Fruit fly (Drosophila melanogaster) S2 (cell line): ENCODE results near the gene CG1640.

Source experiments
- CG8478 ChIP-seq: fragments of >200 bp; optimal IDR thresholded peaks from 2 replicates; lab custom pipeline; 2018
- CTCF ChIP-seq, 2 experiments: fragments of >200 bp; optimal IDR thresholded peaks; 2 replicates each; lab custom pipeline; 2018

Gene CG1640

DNA sequence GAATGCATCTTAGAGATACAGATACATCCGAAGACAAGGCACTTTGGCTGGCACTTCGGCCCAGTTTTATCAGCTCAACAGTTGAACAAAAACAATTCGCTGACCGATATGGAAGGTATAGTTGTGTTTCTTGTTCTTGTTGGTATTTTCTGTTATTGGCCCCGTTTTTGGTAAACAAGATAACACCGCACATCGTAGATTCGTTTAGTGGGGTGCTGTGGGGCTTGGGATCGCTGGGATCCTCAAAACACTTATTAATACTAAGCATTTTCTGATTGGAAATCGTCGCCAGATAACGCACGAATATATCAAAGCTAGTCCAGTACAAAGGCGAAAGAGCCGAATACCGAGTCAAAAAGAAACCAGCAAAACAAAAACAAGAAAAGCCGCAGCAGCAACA is 33.1 kb downstream of the CG1640 start:
- no peak for TF ChIP-seq CG8478 (lab: Kevin White, UChicago)
- no peak for TF ChIP-seq CTCF (optimal IDR thresholded peaks at IDR 0.05; lab: Kevin White, UChicago)

DNA sequence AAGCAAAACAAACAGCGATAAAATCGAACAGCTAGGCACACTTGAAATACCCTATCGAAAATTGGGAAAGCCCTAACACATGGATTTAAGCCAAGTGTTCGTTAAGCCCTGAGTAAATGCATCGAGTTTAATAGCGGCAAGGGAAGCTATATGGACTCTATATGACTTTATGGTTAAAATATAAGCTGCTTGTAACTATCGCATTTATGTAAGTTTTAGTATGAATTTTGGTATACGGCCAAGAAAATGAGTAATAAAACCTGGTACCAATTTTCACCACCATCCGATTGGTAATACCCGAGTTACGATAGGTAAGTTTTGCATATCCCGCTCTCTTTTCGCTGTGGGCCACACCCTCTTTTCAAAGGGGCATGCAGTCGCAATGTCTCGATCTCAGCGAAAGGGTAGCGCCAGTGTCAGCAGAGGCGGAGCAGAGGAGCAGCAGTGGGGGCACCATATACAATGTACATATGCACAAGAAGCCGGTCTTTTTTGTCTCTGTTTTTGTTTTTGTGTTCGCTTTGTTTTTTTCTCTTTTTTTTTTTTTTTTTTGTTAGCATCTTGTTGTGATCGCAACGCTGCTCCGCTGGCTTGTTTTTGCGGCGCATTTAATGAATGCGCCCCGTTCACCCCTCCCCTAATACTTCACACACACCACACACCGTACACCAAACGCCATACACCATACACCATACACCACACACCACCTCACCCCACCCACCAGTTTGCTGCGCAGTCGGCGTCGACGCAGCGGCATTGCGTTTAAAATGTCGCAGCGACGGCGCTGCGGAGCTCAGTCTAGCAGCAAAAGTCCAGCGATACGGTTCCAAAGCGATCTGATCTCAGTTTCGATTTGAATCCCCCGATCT is 33.8 kb downstream of the CG1640 start, which contains the start of gene GstT4:
GstT4 (plus strand) TSS at position 788 of the 869 bp plus-strand sequence.
- no peak for TF ChIP-seq CG8478 (lab: Kevin White, UChicago)
- no peak for TF ChIP-seq CTCF (optimal IDR thresholded peaks at IDR 0.05; lab: Kevin White, UChicago)

DNA sequence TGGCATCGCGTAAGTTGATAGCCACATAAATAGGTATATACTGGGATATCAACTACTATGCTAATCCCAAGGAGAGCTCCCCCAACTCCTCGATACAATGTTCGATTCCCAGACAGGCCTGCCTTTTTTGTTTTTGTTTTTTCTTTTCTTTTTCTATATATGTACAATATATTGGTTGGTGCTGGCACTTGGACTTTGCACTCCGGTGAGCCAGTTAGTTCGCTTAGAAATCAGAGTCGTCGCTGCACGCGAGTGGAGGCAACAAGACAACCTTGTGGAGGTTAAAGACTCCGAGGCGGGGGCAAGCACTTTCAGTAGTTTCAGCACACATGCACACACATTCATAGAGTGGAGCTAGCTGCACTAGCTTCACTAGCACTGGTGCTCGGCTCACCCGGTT is 35.9 kb downstream of the CG1640 start:
- TF ChIP-seq CG8478 (lab: Kevin White, UChicago) = no peak
- TF ChIP-seq CTCF (optimal IDR thresholded peaks at IDR 0.05; lab: Kevin White, UChicago) = no peak

DNA sequence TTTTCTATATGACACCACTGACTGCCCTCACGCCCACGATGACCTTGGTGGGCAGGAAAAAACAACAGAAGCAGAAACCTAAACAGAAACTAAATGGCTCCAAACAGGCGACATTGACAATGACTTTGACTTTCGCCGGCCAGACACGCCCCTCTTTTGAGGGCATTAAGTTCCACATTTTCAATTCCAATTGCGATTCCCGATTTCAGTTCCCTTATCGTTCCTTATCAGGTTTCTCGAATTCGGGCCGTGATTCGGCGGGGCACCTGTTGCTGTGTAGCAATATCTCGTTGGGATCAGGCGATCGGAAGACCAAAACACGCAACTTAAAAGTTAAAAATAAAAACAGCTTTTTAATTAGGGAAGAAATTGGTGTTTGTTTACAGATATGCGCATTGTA is 37.3 kb downstream of the CG1640 start:
- TF ChIP-seq CTCF (optimal IDR thresholded peaks at IDR 0.05; lab: Kevin White, UChicago) (no peak), CG8478 (lab: Kevin White, UChicago) (no peak)

DNA sequence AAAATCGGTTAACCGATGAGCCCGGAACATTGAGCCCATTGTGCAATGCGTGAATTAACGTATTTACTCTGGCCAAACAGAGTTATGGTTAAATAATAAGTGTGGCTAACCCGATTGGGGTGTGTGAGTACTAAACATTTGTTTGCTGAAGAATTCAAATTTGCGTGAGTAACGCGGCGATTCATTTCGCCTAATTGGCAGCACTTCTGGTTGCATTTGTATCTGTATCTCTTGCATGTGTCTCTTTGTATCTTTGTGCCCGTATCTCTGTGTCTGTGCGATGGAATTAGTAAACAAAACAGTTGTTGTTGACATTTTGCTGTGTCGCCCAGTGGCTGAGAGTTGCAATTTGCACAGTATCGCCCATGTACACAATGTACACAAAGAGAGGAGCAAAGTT is 40.5 kb downstream of the CG1640 start:
- TF ChIP-seq CTCF (optimal IDR thresholded peaks at IDR 0.05; lab: Kevin White, UChicago) = no peak
- TF ChIP-seq CG8478 (lab: Kevin White, UChicago) = no peak

DNA sequence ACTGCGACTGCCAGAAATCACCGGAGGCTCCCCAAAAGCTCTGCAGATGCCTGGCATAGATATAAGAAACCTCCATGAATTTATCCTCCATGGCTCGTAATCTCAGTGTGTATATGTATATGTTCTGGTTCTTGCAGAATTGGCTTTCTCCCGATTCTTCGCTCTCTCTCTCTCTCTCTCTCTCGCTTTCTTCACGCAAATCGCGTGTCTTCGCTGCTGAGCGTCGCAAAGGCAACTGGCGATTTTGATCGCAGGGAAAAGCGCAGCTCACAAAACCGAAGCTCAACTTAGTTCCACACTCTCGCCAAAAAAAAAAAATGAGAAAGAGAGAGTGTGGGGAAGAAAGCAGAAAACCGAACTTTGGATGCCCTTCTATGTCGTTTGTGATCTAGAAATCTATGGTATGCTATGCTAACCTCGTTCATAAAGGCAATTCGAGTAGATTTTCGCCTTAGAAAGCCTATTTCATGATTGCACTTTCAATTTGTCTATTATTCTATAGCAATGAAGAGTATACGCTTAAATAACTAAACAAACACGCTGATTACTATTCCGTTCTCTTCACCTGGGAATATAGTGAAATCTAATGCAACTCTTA is 41.1 kb downstream of the CG1640 start:
- TF ChIP-seq CG8478 (lab: Kevin White, UChicago) (no peak), CTCF (optimal IDR thresholded peaks at IDR 0.05; lab: Kevin White, UChicago) (no peak)

DNA sequence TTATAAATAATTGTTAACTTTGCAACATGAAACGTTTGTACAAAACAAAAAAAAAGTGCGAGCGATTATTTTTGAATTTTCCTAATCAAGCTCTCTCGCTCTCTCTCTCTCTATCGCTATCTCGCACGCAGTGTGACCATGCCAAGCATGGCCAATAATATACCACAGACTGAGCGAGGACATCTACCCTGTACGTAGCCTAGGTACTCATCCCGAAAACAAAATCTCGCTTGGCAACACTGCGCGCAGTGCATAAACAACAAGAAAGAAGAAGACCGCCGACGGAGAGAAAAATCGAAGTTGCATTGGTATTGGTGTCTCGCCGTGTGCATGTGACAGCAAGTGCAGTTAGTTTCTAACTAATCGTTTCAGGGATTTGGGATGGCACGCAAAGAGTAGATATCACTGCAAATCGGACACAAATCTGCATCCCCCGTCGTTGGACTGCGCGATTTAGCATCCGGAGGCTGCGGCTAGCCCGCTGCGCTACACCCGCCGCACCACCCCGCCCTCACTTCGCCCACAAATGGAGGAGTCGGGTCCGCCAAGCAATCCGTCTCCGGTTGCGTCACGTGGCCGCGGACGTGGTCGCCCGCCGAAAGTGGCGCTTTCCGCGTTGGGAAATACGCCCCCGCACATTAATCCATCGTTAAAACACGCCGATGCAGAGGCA is 42.7 kb downstream of the CG1640 start, which contains the start of the genes CG1998 and Set2:
CG1998 (minus strand) TSS at position 134 of the 673 bp plus-strand sequence.
Set2 (plus strand) TSS at position 302 of the 673 bp plus-strand sequence.
- TF ChIP-seq CG8478 (lab: Kevin White, UChicago) (no peak), CTCF (optimal IDR thresholded peaks at IDR 0.05; lab: Kevin White, UChicago) (peak; percentile 44 to 58)

DNA sequence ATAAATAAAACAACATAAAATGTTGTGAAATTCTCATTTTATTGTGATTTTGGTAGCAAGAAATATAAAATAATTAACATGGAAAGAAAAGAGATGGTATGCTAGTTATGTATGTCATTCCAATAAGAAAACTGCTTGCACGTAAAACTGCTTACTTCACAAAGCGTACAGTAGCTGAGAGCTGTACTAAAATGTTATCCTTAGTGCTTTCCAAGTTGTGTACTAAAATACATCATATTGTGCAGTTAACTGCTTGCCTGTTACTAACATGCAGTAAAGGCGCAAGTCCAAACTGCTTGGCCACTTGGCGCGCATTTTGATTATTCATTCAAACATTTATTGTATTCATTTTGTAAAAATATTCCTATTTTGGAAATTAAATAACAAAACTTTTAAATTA is 50.7 kb downstream of the CG1640 start:
- TF ChIP-seq CG8478 (lab: Kevin White, UChicago) = no peak
- TF ChIP-seq CTCF (optimal IDR thresholded peaks at IDR 0.05; lab: Kevin White, UChicago) = peak; percentile 57 to 62
